Worm (Caenorhabditis elegans): Measurements from ENCODE around the gene dod-24.

DNA sequence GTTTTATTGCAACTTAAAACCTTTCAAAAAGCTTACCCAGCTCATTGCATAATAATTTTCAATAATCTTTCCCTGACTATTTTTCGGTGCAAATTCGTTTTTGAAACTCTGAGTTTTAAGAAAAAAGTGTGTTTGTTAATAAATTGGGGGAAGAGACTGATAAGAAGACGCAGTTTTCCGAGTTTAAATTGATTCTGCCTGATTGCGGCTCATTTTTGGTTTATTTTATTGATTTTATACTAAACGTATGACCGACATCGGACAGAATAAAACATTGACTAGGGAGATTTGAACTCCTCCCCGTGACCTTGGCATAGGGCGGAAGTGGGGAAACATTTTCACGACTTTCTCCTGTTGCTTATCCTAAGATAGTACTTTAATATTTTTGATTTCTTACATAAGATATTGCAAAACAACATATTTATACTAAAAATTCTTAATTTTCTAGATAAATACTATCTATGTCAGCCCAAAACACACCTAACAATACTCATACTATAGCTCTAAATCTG lies 44.7 kb downstream of the dod-24 start, which contains the start of gene K08D8.7:
- TF ChIP-seq tbx-2 (tag; optimal IDR thresholded peaks at IDR 0.05): no peak
- no peak for TF ChIP-seq aly-2 (tag; optimal IDR thresholded peaks at IDR 0.05)
- no peak for TF ChIP-seq egl-27 (tag; optimal IDR thresholded peaks at IDR 0.05)
- TF ChIP-seq ama-1 (optimal IDR thresholded peaks at IDR 0.05): no peak
